Worm (Caenorhabditis elegans) whole organism, midembryonic: ENCODE data around the gene B0281.5.

Experiments
- flt-1 ChIP-seq: fragments of 200-800 bp; sonication (Bioruptor generic); IDR thresholded peaks from 2 replicates; pipeline ENCODE4 v1.3.6; 2022; ENCODE audit warnings: missing genetic modification characterization, missing compliant biosample characterization
- ref-1 ChIP-seq: fragments of 200-800 bp; sonication (Bioruptor generic); conservative IDR thresholded peaks from 2 replicates; pipeline ENCODE4 v1.3.6; 2022; ENCODE audit warnings: missing genetic modification reagents, missing genetic modification characterization, missing compliant biosample characterization

- TF ChIP-seq ref-1 = no peak
- TF ChIP-seq flt-1 (GFP tag; lab: Robert Waterston, UW) = no peak
These were observed 28.2 kb upstream of the B0281.5 start, which contains the start of the genes ZK1240.8 and ZK1240.1 for ce11 chrII:2328963-2329442.
